Worm (Caenorhabditis elegans) whole organism, late embryonic: Measurements from ENCODE around the gene rps-30.

Experiments used
- C08G9.2 ChIP-seq: sonication (generic microtip); optimal IDR thresholded peaks from 2 replicates; lab custom pipeline; 2016; ENCODE audit warnings: mild to moderate bottlenecking, missing genetic modification characterization, moderate library complexity, missing compliant biosample characterization
- K02D7.2 ChIP-seq: sonication (generic microtip); optimal IDR thresholded peaks from 2 replicates; lab custom pipeline; 2017; ENCODE audit warnings: mild to moderate bottlenecking, missing genetic modification characterization, missing compliant biosample characterization
- T23F11.4 ChIP-seq: fragments of 200-800 bp; sonication (Bioruptor generic); optimal IDR thresholded peaks from 2 replicates; lab custom pipeline; 2018; ENCODE audit warnings: mild to moderate bottlenecking, missing genetic modification characterization, missing compliant biosample characterization
- Y22D7AL.16 ChIP-seq: sonication (generic microtip); optimal IDR thresholded peaks from 2 replicates; lab custom pipeline; 2016; ENCODE audit warnings: missing genetic modification characterization, missing compliant biosample characterization
- ceh-14 ChIP-seq: sonication (generic microtip); optimal IDR thresholded peaks from 2 replicates; lab custom pipeline; 2016; ENCODE audit warnings: missing genotype, missing genetic modification characterization, missing compliant biosample characterization
- ceh-18 ChIP-seq: sonication (generic microtip); optimal IDR thresholded peaks from 2 replicates; lab custom pipeline; 2016; ENCODE audit warnings: missing genetic modification characterization, missing compliant biosample characterization
- ceh-19 ChIP-seq: fragments of 200-800 bp; sonication (Bioruptor generic); optimal IDR thresholded peaks from 2 replicates; lab custom pipeline; 2018; ENCODE audit warnings: mild to moderate bottlenecking, missing genetic modification characterization, missing compliant biosample characterization
- ceh-2 ChIP-seq: sonication (generic microtip); optimal IDR thresholded peaks from 2 replicates; lab custom pipeline; 2016; ENCODE audit warnings: missing genotype, missing genetic modification characterization, missing compliant biosample characterization
- ceh-24 ChIP-seq: sonication (generic microtip); optimal IDR thresholded peaks from 2 replicates; lab custom pipeline; 2016; ENCODE audit warnings: mild to moderate bottlenecking, missing genetic modification characterization, missing compliant biosample characterization
- ceh-30 ChIP-seq: fragments of 150-350 bp; optimal IDR thresholded peaks from 2 replicates; lab custom pipeline; 2014; ENCODE audit warnings: missing biosample characterization, missing genetic modification characterization
- ceh-34 ChIP-seq: sonication (generic microtip); optimal IDR thresholded peaks from 2 replicates; lab custom pipeline; 2016; ENCODE audit warnings: mild to moderate bottlenecking, missing genetic modification characterization, missing compliant biosample characterization
- che-1 ChIP-seq: sonication (generic microtip); optimal IDR thresholded peaks from 2 replicates; lab custom pipeline; 2016; ENCODE audit warnings: mild to moderate bottlenecking, missing genetic modification characterization, missing compliant biosample characterization
- dmd-4 ChIP-seq: sonication (generic microtip); optimal IDR thresholded peaks from 2 replicates; lab custom pipeline; 2016; ENCODE audit warnings: borderline replicate concordance, missing genetic modification characterization, missing compliant biosample characterization
- fkh-10 ChIP-seq: fragments of 150-350 bp; optimal IDR thresholded peaks from 2 replicates; lab custom pipeline; 2014; ENCODE audit warnings: missing biosample characterization, missing genetic modification reagents, missing genetic modification characterization
- fkh-6 ChIP-seq: sonication (generic microtip); optimal IDR thresholded peaks from 2 replicates; lab custom pipeline; 2016; ENCODE audit warnings: missing genetic modification characterization, missing compliant biosample characterization
- gmeb-2 ChIP-seq: sonication (generic microtip); optimal IDR thresholded peaks from 2 replicates; lab custom pipeline; 2016; ENCODE audit warnings: missing genetic modification characterization, inconsistent platforms, missing compliant biosample characterization
- hlh-13 ChIP-seq: fragments of 200-800 bp; sonication (Bioruptor generic); optimal IDR thresholded peaks from 2 replicates; lab custom pipeline; 2018; ENCODE audit warnings: mild to moderate bottlenecking, missing genetic modification characterization, missing compliant biosample characterization
- hlh-8 ChIP-seq: sonication (generic microtip); optimal IDR thresholded peaks from 2 replicates; lab custom pipeline; 2016; ENCODE audit warnings: missing genotype, missing genetic modification characterization, missing compliant biosample characterization
- lim-6 ChIP-seq: sonication (generic microtip); optimal IDR thresholded peaks from 2 replicates; lab custom pipeline; 2016; ENCODE audit warnings: missing genetic modification characterization, missing compliant biosample characterization
- lin-11 ChIP-seq: fragments of 200-800 bp; sonication (Bioruptor generic); optimal IDR thresholded peaks from 2 replicates; lab custom pipeline; 2018; ENCODE audit warnings: mild to moderate bottlenecking, missing genetic modification characterization, missing compliant biosample characterization
- mec-3 ChIP-seq: sonication (generic microtip); optimal IDR thresholded peaks from 2 replicates; lab custom pipeline; 2016; ENCODE audit warnings: borderline replicate concordance, missing genetic modification characterization, missing compliant biosample characterization
- nfya-1 ChIP-seq: sonication (generic microtip); optimal IDR thresholded peaks from 2 replicates; lab custom pipeline; 2017; ENCODE audit warnings: missing genetic modification characterization, mild to moderate bottlenecking, missing compliant biosample characterization, antibody characterized with exemption, moderate library complexity
- nhr-11 ChIP-seq: fragments of 150-350 bp; optimal IDR thresholded peaks from 2 replicates; lab custom pipeline; 2014; ENCODE audit warnings: missing biosample characterization, missing genetic modification characterization
- npax-4 ChIP-seq: sonication (generic microtip); optimal IDR thresholded peaks from 2 replicates; lab custom pipeline; 2016; ENCODE audit warnings: missing genetic modification characterization, missing compliant biosample characterization
- odd-2 ChIP-seq: sonication (generic microtip); optimal IDR thresholded peaks from 2 replicates; lab custom pipeline; 2017; ENCODE audit warnings: antibody characterized with exemption, mild to moderate bottlenecking, missing genetic modification characterization, missing compliant biosample characterization
- pag-3 ChIP-seq: sonication (generic microtip); optimal IDR thresholded peaks from 2 replicates; lab custom pipeline; 2016; ENCODE audit warnings: missing compliant biosample characterization, missing genetic modification characterization, borderline replicate concordance
- pat-9 ChIP-seq: fragments of 200-800 bp; sonication (Bioruptor generic); optimal IDR thresholded peaks from 2 replicates; lab custom pipeline; 2018; ENCODE audit warnings: mild to moderate bottlenecking, missing genetic modification characterization, moderate library complexity, missing compliant biosample characterization
- pha-2 ChIP-seq: sonication (generic microtip); optimal IDR thresholded peaks from 2 replicates; lab custom pipeline; 2017; ENCODE audit warnings: mild to moderate bottlenecking, missing genetic modification characterization, missing compliant biosample characterization
- pros-1 ChIP-seq: fragments of 150-350 bp; optimal IDR thresholded peaks from 2 replicates; lab custom pipeline; 2014; ENCODE audit warnings: missing biosample characterization, missing genetic modification reagents, missing genetic modification characterization
- ref-2 ChIP-seq: sonication (generic microtip); optimal IDR thresholded peaks from 2 replicates; lab custom pipeline; 2016; ENCODE audit warnings: missing genetic modification characterization, missing compliant biosample characterization
- rnt-1 ChIP-seq: sonication (generic microtip); optimal IDR thresholded peaks from 2 replicates; lab custom pipeline; 2016; ENCODE audit warnings: missing genetic modification characterization, missing compliant biosample characterization
- sdc-2 ChIP-seq: sonication (generic microtip); optimal IDR thresholded peaks from 2 replicates; lab custom pipeline; 2016; ENCODE audit warnings: missing genotype, missing genetic modification characterization, missing compliant biosample characterization
- tbx-2 ChIP-seq: sonication (generic microtip); optimal IDR thresholded peaks from 2 replicates; lab custom pipeline; 2016; ENCODE audit warnings: missing genetic modification characterization, missing compliant biosample characterization
- unc-55 ChIP-seq: sonication (generic microtip); optimal IDR thresholded peaks from 2 replicates; lab custom pipeline; 2017; ENCODE audit warnings: missing biosample characterization, missing genetic modification reagents, missing genetic modification characterization
- unc-86 ChIP-seq: sonication (generic microtip); optimal IDR thresholded peaks from 2 replicates; lab custom pipeline; 2016; ENCODE audit warnings: missing genetic modification characterization, missing compliant biosample characterization
- zip-5 ChIP-seq: sonication (generic microtip); optimal IDR thresholded peaks from 2 replicates; lab custom pipeline; 2016; ENCODE audit warnings: missing genetic modification characterization, missing compliant biosample characterization

Gene rps-30

DNA sequence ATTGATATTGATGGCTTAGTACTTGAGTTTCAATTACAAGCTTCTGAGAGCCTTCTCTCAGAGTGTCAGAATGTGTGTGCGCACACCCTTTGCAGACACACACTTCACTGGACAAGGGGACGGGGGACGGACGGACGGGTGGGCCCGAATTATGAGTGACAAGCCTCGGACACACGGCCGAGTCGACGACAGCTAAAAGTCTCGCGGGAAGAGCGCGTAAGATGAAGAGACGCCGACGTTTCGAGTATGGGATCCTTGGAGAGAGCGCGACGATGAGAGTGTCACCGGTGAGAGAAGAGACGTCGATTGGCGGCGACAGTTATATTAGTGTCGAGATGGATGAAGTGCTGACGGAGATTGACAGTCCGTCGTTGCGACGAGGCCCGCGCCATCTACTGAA lies 30.5 kb upstream of the rps-30 start:
- peak; percentile 17 for TF ChIP-seq ceh-34 (tag; lab: Kevin White, UChicago)
- TF ChIP-seq hlh-8 (tag; lab: Kevin White, UChicago): no peak
- TF ChIP-seq che-1: no peak
- TF ChIP-seq hlh-13 (GFP tag; lab: Kevin White, UChicago): no peak
- peak; percentile 99 for TF ChIP-seq unc-55
- peak; percentile 48 for TF ChIP-seq ceh-14 (tag; lab: Kevin White, UChicago)
- peak; percentile 42 for TF ChIP-seq C08G9.2 (tag; lab: Kevin White, UChicago)
- peak; percentile 70 for TF ChIP-seq tbx-2
- TF ChIP-seq unc-86 (tag; lab: Kevin White, UChicago): no peak
- no peak for TF ChIP-seq ceh-24 (tag; lab: Kevin White, UChicago)
- TF ChIP-seq pha-2: peak; percentile 29
- peak; percentile 39 for TF ChIP-seq ref-2
- TF ChIP-seq fkh-6 (tag; lab: Kevin White, UChicago): peak; percentile 16
- peak; percentile 34 for TF ChIP-seq mec-3 (tag; lab: Kevin White, UChicago)
- TF ChIP-seq pat-9 (tag; lab: Kevin White, UChicago): no peak
- TF ChIP-seq ceh-2 (tag; lab: Kevin White, UChicago): peak; percentile 25
- peak; percentile 40 for TF ChIP-seq ceh-18
- TF ChIP-seq dmd-4 (tag; lab: Kevin White, UChicago): peak; percentile 30
- peak; percentile 17 for TF ChIP-seq nfya-1
- peak; percentile 25 for TF ChIP-seq gmeb-2 (tag; lab: Kevin White, UChicago)
- TF ChIP-seq ceh-19 (GFP tag; lab: Kevin White, UChicago): no peak

DNA sequence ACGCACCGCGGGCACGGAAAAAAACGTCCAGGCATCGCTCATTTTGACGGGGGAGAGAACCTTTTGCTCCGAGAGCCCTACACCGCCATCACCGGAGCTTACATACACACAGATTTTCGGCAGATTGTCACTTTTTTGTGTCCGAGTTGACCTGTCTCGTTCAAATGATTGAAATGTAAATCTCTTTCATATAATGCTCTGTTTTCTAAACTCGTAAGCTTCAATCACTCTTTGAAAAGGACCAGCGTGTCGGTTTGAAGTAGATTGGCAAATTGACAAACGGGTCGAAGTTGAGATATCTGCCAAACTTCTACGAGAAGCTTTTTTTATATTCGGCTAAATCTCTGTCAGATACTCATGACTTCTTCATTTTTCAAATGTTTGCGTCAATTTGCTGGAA lies 29.2 kb upstream of the rps-30 start:
- TF ChIP-seq K02D7.2 (no peak), npax-4 (tag; lab: Kevin White, UChicago) (no peak), ref-2 (no peak), hlh-8 (tag; lab: Kevin White, UChicago) (no peak), odd-2 (tag; lab: Kevin White, UChicago) (no peak), T23F11.4 (no peak), lim-6 (tag; lab: Kevin White, UChicago) (no peak), ceh-19 (GFP tag; lab: Kevin White, UChicago) (no peak), nhr-11 (tag; lab: Kevin White, UChicago) (no peak), fkh-10 (GFP tag; lab: Kevin White, UChicago) (no peak)

DNA sequence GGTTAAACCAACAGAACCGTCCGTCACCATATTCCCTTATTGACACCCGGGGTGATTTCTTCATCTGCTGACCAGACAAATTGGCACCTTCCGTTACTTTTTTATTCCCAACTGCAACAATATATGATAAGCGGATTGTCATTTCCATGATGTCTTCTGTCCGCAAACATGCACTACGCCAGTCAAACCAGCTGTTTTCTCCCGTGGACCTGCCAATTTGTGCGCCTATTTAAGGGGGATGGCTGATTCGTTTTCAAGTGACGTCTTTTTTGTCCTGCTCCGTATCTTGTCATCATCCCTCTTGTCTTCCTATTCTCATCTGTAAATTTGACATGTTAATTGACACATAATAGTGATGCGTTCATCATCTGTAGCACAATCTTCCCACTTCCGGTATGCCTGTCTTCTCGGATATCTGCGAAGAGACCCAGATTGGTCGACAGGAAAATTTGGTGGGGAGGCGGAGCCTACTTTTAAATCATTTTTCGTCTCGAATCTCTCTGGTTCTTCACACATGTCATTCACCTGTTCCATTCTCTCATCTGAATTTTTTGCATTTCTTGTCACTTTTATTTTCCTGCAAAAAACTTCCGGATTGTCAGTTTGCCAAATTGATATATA lies 28.3 kb upstream of the rps-30 start:
- no peak for TF ChIP-seq unc-86 (tag; lab: Kevin White, UChicago)
- TF ChIP-seq rnt-1 (tag; lab: Kevin White, UChicago): no peak
- TF ChIP-seq zip-5 (tag; lab: Kevin White, UChicago): no peak
- no peak for TF ChIP-seq sdc-2 (tag; lab: Kevin White, UChicago)
- TF ChIP-seq pag-3 (tag; lab: Kevin White, UChicago): no peak
- no peak for TF ChIP-seq npax-4 (tag; lab: Kevin White, UChicago)
- TF ChIP-seq Y22D7AL.16 (tag; lab: Kevin White, UChicago): no peak
- TF ChIP-seq lin-11: no peak
- TF ChIP-seq mec-3 (tag; lab: Kevin White, UChicago): no peak
- no peak for TF ChIP-seq ceh-24 (tag; lab: Kevin White, UChicago)
- TF ChIP-seq nfya-1: no peak
- no peak for TF ChIP-seq pros-1
- TF ChIP-seq ceh-30 (tag; lab: Kevin White, UChicago): no peak

DNA sequence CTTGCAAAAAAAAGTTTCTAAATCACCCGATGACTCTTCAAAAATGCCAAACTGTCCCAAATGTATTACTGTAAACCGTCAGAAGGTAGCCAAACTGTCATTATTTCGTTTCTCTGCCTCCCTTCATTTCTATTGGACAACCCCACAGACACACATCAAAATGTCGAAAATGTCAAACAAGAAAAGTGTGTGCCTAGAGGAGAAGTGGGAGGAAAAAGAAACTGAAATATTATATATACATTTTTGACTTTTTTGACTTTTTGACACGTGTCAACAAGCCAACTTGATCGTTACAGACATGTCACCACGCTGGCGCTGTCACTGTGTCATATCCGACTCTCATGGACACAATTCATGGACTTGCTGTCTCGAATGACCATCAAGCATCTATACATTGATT lies 26.7 kb upstream of the rps-30 start:
- TF ChIP-seq tbx-2 (no peak), ref-2 (no peak)
